Worm (Caenorhabditis elegans): ENCODE measurements around the gene F21D5.7.

- TF ChIP-seq C04F5.9 (tag; optimal IDR thresholded peaks at IDR 0.05) (no peak), pqm-1 (tag; optimal IDR thresholded peaks at IDR 0.05) (no peak), jun-1 (tag; optimal IDR thresholded peaks at IDR 0.05) (no peak), skn-1 (tag; optimal IDR thresholded peaks at IDR 0.05) (no peak), lin-13 (GFP tag; optimal IDR thresholded peaks at IDR 0.05) (no peak), vab-15 (tag; optimal IDR thresholded peaks at IDR 0.05) (no peak), blmp-1 (tag; optimal IDR thresholded peaks at IDR 0.05) (no peak)
Observed at ce11 chrIV:8739926-8740325, 3.6 kb downstream of the F21D5.7 start, which contains the start of gene mrps-33.

Data from whole organism, L1 larva.